Fruit fly (Drosophila melanogaster) whole organism, embryonic: ENCODE results near the gene CG6431.

Source experiments
- CG11504 ChIP-seq: fragments of 200-800 bp; sonication (Bioruptor generic); optimal IDR thresholded peaks from 3 replicates; lab custom pipeline; 2019; ENCODE audit warnings: missing biosample characterization, mild to moderate bottlenecking, missing genetic modification characterization, moderate library complexity
- CG13894 ChIP-seq: fragments of 200-800 bp; sonication (Bioruptor generic); optimal IDR thresholded peaks from 3 replicates; lab custom pipeline; 2018; ENCODE audit warnings: missing biosample characterization, mild to moderate bottlenecking, missing genetic modification characterization, moderate library complexity
- CG14860 ChIP-seq: fragments of 200-800 bp; sonication (Bioruptor generic); IDR thresholded peaks from 3 replicates; pipeline ENCODE4 v1.3.6; 2022; ENCODE audit warnings: missing biosample characterization, missing genetic modification characterization; ENCODE audit not compliant: partially characterized antibody
- CG14965 ChIP-seq: fragments of 200-800 bp; sonication (Bioruptor generic); optimal IDR thresholded peaks from 2 replicates; lab custom pipeline; 2016; ENCODE audit warnings: missing biosample characterization, missing genetic modification characterization, borderline replicate concordance
- CG15269 ChIP-seq: fragments of 200-800 bp; sonication (Bioruptor generic); optimal IDR thresholded peaks from 2 replicates; lab custom pipeline; 2018; ENCODE audit warnings: missing biosample characterization, mild to moderate bottlenecking, missing genetic modification characterization, moderate library complexity
- CG15696 ChIP-seq: fragments of 200-800 bp; sonication (Bioruptor generic); optimal IDR thresholded peaks from 2 replicates; lab custom pipeline; 2019; ENCODE audit warnings: missing biosample characterization, mild to moderate bottlenecking, missing genetic modification characterization, moderate library complexity
- CG1602 ChIP-seq: fragments of 200-800 bp; sonication (Bioruptor generic); optimal IDR thresholded peaks from 3 replicates; lab custom pipeline; 2016; ENCODE audit warnings: missing biosample characterization, missing genetic modification characterization
- CG17802 ChIP-seq: fragments of 200-800 bp; sonication (Bioruptor generic); optimal IDR thresholded peaks from 2 replicates; lab custom pipeline; 2018; ENCODE audit warnings: missing biosample characterization, mild to moderate bottlenecking, missing genetic modification characterization, moderate library complexity
- CG2678 ChIP-seq: fragments of 200-800 bp; sonication (Bioruptor generic); optimal IDR thresholded peaks from 3 replicates; lab custom pipeline; 2019; ENCODE audit warnings: missing biosample characterization, mild to moderate bottlenecking, missing genetic modification characterization, moderate library complexity
- CG3163 ChIP-seq: fragments of 200-800 bp; sonication (Bioruptor generic); optimal IDR thresholded peaks from 3 replicates; lab custom pipeline; 2016; ENCODE audit warnings: missing biosample characterization, missing genetic modification characterization
- CG3995 ChIP-seq: fragments of 200-800 bp; sonication (Bioruptor generic); optimal IDR thresholded peaks from 3 replicates; lab custom pipeline; 2016; ENCODE audit warnings: missing biosample characterization, missing genetic modification characterization
- CG4282 ChIP-seq: fragments of 200-800 bp; sonication (Bioruptor generic); optimal IDR thresholded peaks from 2 replicates; lab custom pipeline; 2016; ENCODE audit warnings: missing biosample characterization, missing genetic modification characterization
- CG4404 ChIP-seq: fragments of 200-800 bp; sonication (Bioruptor generic); IDR thresholded peaks from 2 replicates; pipeline ENCODE4 v1.3.6; 2022; ENCODE audit warnings: missing biosample characterization, missing genetic modification characterization
- CG4424 ChIP-seq: fragments of 200-800 bp; sonication (Bioruptor generic); optimal IDR thresholded peaks from 3 replicates; lab custom pipeline; 2016; ENCODE audit warnings: missing biosample characterization, missing genetic modification characterization
- CG6175 ChIP-seq: fragments of 200-800 bp; sonication (Bioruptor generic); IDR thresholded peaks from 3 replicates; pipeline ENCODE4 v1.3.6; 2022; ENCODE audit warnings: missing biosample characterization, missing genetic modification characterization
- CG6854 ChIP-seq: fragments of 200-800 bp; sonication (Bioruptor generic); optimal IDR thresholded peaks from 3 replicates; lab custom pipeline; 2017; ENCODE audit warnings: missing biosample characterization, mild to moderate bottlenecking, missing genetic modification characterization
- CG7963 ChIP-seq: fragments of 200-800 bp; sonication (Bioruptor generic); IDR thresholded peaks from 3 replicates; pipeline ENCODE4 v1.3.6; 2022; ENCODE audit warnings: missing biosample characterization, missing genetic modification characterization; ENCODE audit not compliant: partially characterized antibody
- CG8281 ChIP-seq: fragments of 200-800 bp; sonication (Bioruptor generic); optimal IDR thresholded peaks from 2 replicates; lab custom pipeline; 2018; ENCODE audit warnings: missing biosample characterization, mild to moderate bottlenecking, missing genetic modification characterization, moderate library complexity
- D19B ChIP-seq: fragments of 200-800 bp; sonication (Bioruptor generic); optimal IDR thresholded peaks from 2 replicates; lab custom pipeline; 2017; ENCODE audit warnings: missing biosample characterization, mild to moderate bottlenecking, missing genetic modification characterization
- Deaf1 ChIP-seq: fragments of 200-800 bp; optimal IDR thresholded peaks from 3 replicates; lab custom pipeline; 2019; ENCODE audit warnings: missing biosample characterization, mild to moderate bottlenecking, missing genetic modification characterization, moderate library complexity
- Drgx ChIP-seq: fragments of 200-800 bp; sonication (Bioruptor generic); IDR thresholded peaks from 2 replicates; pipeline ENCODE4 v1.3.6; 2022; ENCODE audit warnings: missing biosample characterization, missing genetic modification characterization
- Fer1 ChIP-seq: fragments of 200-800 bp; sonication (Bioruptor generic); optimal IDR thresholded peaks from 2 replicates; lab custom pipeline; 2017; ENCODE audit warnings: missing biosample characterization, mild to moderate bottlenecking, missing genetic modification characterization
- HLHmδ ChIP-seq: fragments of 200-800 bp; sonication (Bioruptor generic); optimal IDR thresholded peaks from 2 replicates; lab custom pipeline; 2018; ENCODE audit warnings: missing biosample characterization, mild to moderate bottlenecking, missing genetic modification characterization, moderate library complexity
- NC2α ChIP-seq: fragments of 200-800 bp; sonication (Bioruptor generic); optimal IDR thresholded peaks from 2 replicates; lab custom pipeline; 2016; ENCODE audit warnings: missing biosample characterization, missing genetic modification characterization
- Oaz ChIP-seq: fragments of 200-800 bp; sonication (Bioruptor generic); IDR thresholded peaks from 2 replicates; pipeline ENCODE4 v1.3.6; 2022; ENCODE audit warnings: missing biosample characterization, missing genetic modification characterization
- Scr ChIP-seq: fragments of 200-800 bp; sonication (Bioruptor generic); IDR thresholded peaks from 2 replicates; pipeline ENCODE4 v1.3.6; 2022; ENCODE audit warnings: missing biosample characterization, missing genetic modification characterization; ENCODE audit not compliant: partially characterized antibody
- Vsx1 ChIP-seq: fragments of 200-800 bp; sonication (Bioruptor generic); optimal IDR thresholded peaks from 2 replicates; lab custom pipeline; 2017; ENCODE audit warnings: missing biosample characterization, mild to moderate bottlenecking, missing genetic modification characterization, missing genetic modification reagents
- chinmo ChIP-seq: fragments of 200-800 bp; sonication (Bioruptor generic); IDR thresholded peaks from 4 replicates; pipeline ENCODE4 v1.3.6; 2022; ENCODE audit warnings: missing biosample characterization, missing genetic modification characterization; ENCODE audit not compliant: partially characterized antibody
- gem ChIP-seq: fragments of 200-800 bp; sonication (Bioruptor generic); optimal IDR thresholded peaks from 2 replicates; lab custom pipeline; 2019; ENCODE audit warnings: missing biosample characterization, mild to moderate bottlenecking, missing genetic modification characterization, moderate library complexity
- grn ChIP-seq: fragments of 200-800 bp; sonication (Bioruptor generic); optimal IDR thresholded peaks from 3 replicates; lab custom pipeline; 2017; ENCODE audit warnings: missing biosample characterization, missing genetic modification characterization
- gro ChIP-seq: fragments of 200-800 bp; sonication (Bioruptor generic); optimal IDR thresholded peaks from 2 replicates; lab custom pipeline; 2016; ENCODE audit warnings: missing biosample characterization, missing genetic modification characterization
- gsb ChIP-seq: fragments of 200-800 bp; sonication (Bioruptor generic); IDR thresholded peaks from 2 replicates; pipeline ENCODE4 v1.3.6; 2022; ENCODE audit warnings: missing biosample characterization, missing genetic modification characterization
- hb ChIP-seq: fragments of 200-800 bp; sonication (Bioruptor generic); IDR thresholded peaks from 3 replicates; pipeline ENCODE4 v1.3.6; 2022; ENCODE audit warnings: missing biosample characterization, missing genetic modification characterization; ENCODE audit not compliant: partially characterized antibody
- hbn ChIP-seq: fragments of 200-800 bp; sonication (Bioruptor generic); IDR thresholded peaks from 2 replicates; pipeline ENCODE4 v1.3.6; 2022; ENCODE audit warnings: missing biosample characterization, missing genetic modification characterization; ENCODE audit not compliant: partially characterized antibody
- inv ChIP-seq: fragments of 200-800 bp; sonication (Bioruptor generic); IDR thresholded peaks from 2 replicates; pipeline ENCODE4 v1.3.6; 2022; ENCODE audit warnings: missing biosample characterization, missing genetic modification characterization; ENCODE audit not compliant: partially characterized antibody
- kay ChIP-seq: fragments of 200-800 bp; sonication (Bioruptor generic); optimal IDR thresholded peaks from 2 replicates; lab custom pipeline; 2016; ENCODE audit warnings: missing biosample characterization, missing genetic modification characterization
- klu ChIP-seq: fragments of 200-800 bp; sonication (Bioruptor generic); IDR thresholded peaks from 2 replicates; pipeline ENCODE4 v1.3.6; 2022; ENCODE audit warnings: missing biosample characterization, missing genetic modification characterization
- otp ChIP-seq: fragments of 200-800 bp; sonication (Bioruptor generic); IDR thresholded peaks from 3 replicates; pipeline ENCODE4, ENCODE4 v1.3.6; 2022; ENCODE audit warnings: missing biosample characterization, missing genetic modification characterization
- prd ChIP-seq, 3 experiments: fragments of >200 bp in 2 of 3; fragments of 200-800 bp in 1 of 3; sonication (Bioruptor generic) in 1 of 3; optimal IDR thresholded peaks in 2 of 3; IDR thresholded peaks in 1 of 3; 2 replicates in 2 of 3; 3 replicates in 1 of 3; pipeline versions ENCODE4 v1.3.6 to Lab custom; 2017 to 2022; ENCODE audit warnings: missing biosample characterization in 1 of 3, missing genetic modification characterization in 1 of 3
- repo ChIP-seq: fragments of 200-800 bp; sonication (Bioruptor generic); optimal IDR thresholded peaks from 2 replicates; lab custom pipeline; 2016; ENCODE audit warnings: missing biosample characterization, missing genetic modification characterization
- sens ChIP-seq: fragments of 200-800 bp; sonication (Bioruptor generic); peaks from one replicate; lab custom pipeline; 2016; ENCODE audit warnings: missing biosample characterization, missing genetic modification characterization
- so ChIP-seq: fragments of 200-800 bp; sonication (Bioruptor generic); IDR thresholded peaks from 3 replicates; pipeline ENCODE4 v1.3.6; 2022; ENCODE audit warnings: missing biosample characterization, missing genetic modification characterization
- sob ChIP-seq: fragments of 200-800 bp; sonication (Bioruptor generic); IDR thresholded peaks from 2 replicates; pipeline ENCODE4 v1.3.6; 2022; ENCODE audit warnings: missing biosample characterization, missing genetic modification characterization
- trem ChIP-seq: fragments of 200-800 bp; optimal IDR thresholded peaks from 3 replicates; lab custom pipeline; 2019; ENCODE audit warnings: missing biosample characterization, mild to moderate bottlenecking, missing genetic modification characterization, moderate library complexity
- vnd ChIP-seq: fragments of 200-800 bp; sonication (Bioruptor generic); IDR thresholded peaks from 3 replicates; pipeline ENCODE4 v1.3.6; 2022; ENCODE audit warnings: missing biosample characterization, missing genetic modification characterization; ENCODE audit not compliant: partially characterized antibody
- vvl ChIP-seq: fragments of 200-800 bp; sonication (Bioruptor generic); IDR thresholded peaks from 2 replicates; pipeline ENCODE4 v1.3.6; 2022; ENCODE audit warnings: missing biosample characterization, missing genetic modification characterization
- z ChIP-seq: fragments of 200-800 bp; sonication (Bioruptor generic); IDR thresholded peaks from 3 replicates; pipeline ENCODE4 v1.3.6; 2022; ENCODE audit warnings: missing biosample characterization, missing genetic modification characterization

CG6431 gene

dm6 chr2L:10682912-10683311 is 41.1 kb upstream of the CG6431 start (continued):
- TF ChIP-seq sob (no peak), Oaz (GFP tag; lab: Robert Waterston, UW) (no peak)

- TF ChIP-seq chinmo (GFP tag; lab: Robert Waterston, UW), result 0 out of 4 replicates have a peak, but pooled peaks have one; percentile 30
- TF ChIP-seq NC2α, result no peak
- TF ChIP-seq grn (GFP tag; lab: Kevin White, UChicago), result peak; percentile 37
- TF ChIP-seq sens, result peak; percentile 35
- TF ChIP-seq hbn (GFP tag; lab: Robert Waterston, UW), result no peak
- peak; percentile 39; the same call in 1 of the 2 replicates for TF ChIP-seq vvl (GFP tag; lab: Robert Waterston, UW)
- peak; percentile 74 for TF ChIP-seq CG13894 (tag; lab: Kevin White, UChicago)
Observed at dm6 chr2L:10684309-10684708, 39.7 kb upstream of the CG6431 start, which contains the start of gene CG7299. Gene CG7299 (minus strand): TSS chr2L:10684409.

- TF ChIP-seq kay (GFP tag; lab: Kevin White, UChicago), result no peak
- TF ChIP-seq CG15696 (tag; lab: Kevin White, UChicago), result no peak
- no peak for TF ChIP-seq CG6854 (GFP tag; lab: Kevin White, UChicago)
- no peak for TF ChIP-seq prd (optimal IDR thresholded peaks at IDR 0.05; lab: Kevin White, UChicago)
- TF ChIP-seq prd (GFP tag; IDR thresholded peaks at IDR 0.05; lab: Robert Waterston, UW), result 0 out of 3 replicates have a peak, but pooled peaks have one; percentile 13
- TF ChIP-seq Deaf1, result no peak
- no peak for TF ChIP-seq CG3163 (GFP tag; lab: Kevin White, UChicago)
- TF ChIP-seq CG14965 (GFP tag; lab: Kevin White, UChicago), result no peak
- no peak for TF ChIP-seq trem (tag; lab: Kevin White, UChicago)
- TF ChIP-seq CG15269 (tag; lab: Kevin White, UChicago), result no peak
- no peak for TF ChIP-seq hb (GFP tag; lab: Robert Waterston, UW)
- no peak for TF ChIP-seq CG14860 (GFP tag; lab: Robert Waterston, UW)
- TF ChIP-seq CG3995 (GFP tag; lab: Kevin White, UChicago), result no peak
- TF ChIP-seq gro (GFP tag; lab: Kevin White, UChicago), result no peak
- TF ChIP-seq CG11504, result peak; percentile 47
- TF ChIP-seq so (GFP tag; lab: Robert Waterston, UW), result no peak
- no peak for TF ChIP-seq HLHmδ (GFP tag; lab: Kevin White, UChicago)
- peak; percentile 72 for TF ChIP-seq vvl (GFP tag; lab: Robert Waterston, UW)
- TF ChIP-seq CG4282, result no peak
- no peak for TF ChIP-seq Drgx (GFP tag; lab: Robert Waterston, UW)
- no peak for TF ChIP-seq klu (GFP tag; lab: Robert Waterston, UW)
- TF ChIP-seq Fer1 (GFP tag; lab: Kevin White, UChicago), result no peak
- no peak for TF ChIP-seq CG4404
- TF ChIP-seq vnd (GFP tag; lab: Robert Waterston, UW), result 0 out of 3 replicates have a peak, but pooled peaks have one; percentile 29
- no peak for TF ChIP-seq CG17802 (tag; lab: Kevin White, UChicago)
- TF ChIP-seq inv, result no peak
- no peak for TF ChIP-seq CG7963 (GFP tag; lab: Robert Waterston, UW)
- TF ChIP-seq repo (GFP tag; lab: Kevin White, UChicago), result no peak
- TF ChIP-seq CG8281 (tag; lab: Kevin White, UChicago), result no peak
- peak; percentile 79 for TF ChIP-seq D19B (GFP tag; lab: Kevin White, UChicago)
- peak; percentile 30 for TF ChIP-seq gem (tag; lab: Kevin White, UChicago)
- no peak for TF ChIP-seq Scr (GFP tag; lab: Robert Waterston, UW)
- no peak for TF ChIP-seq Vsx1 (GFP tag; lab: Kevin White, UChicago)
- TF ChIP-seq z, result no peak
- no peak for TF ChIP-seq CG6175 (GFP tag; lab: Robert Waterston, UW)
- no peak for TF ChIP-seq otp
- TF ChIP-seq CG2678, result peak; percentile 19
- no peak for TF ChIP-seq CG1602 (GFP tag; lab: Kevin White, UChicago)
- peak; percentile 10 for TF ChIP-seq CG4424 (GFP tag; lab: Kevin White, UChicago)
- TF ChIP-seq gsb (GFP tag; lab: Robert Waterston, UW), result no peak
Observed at dm6 chr2L:10685666-10686065, 38.3 kb upstream of the CG6431 start.
